Fruit fly (Drosophila melanogaster) ovary, adult (tissue): ENCODE results near the gene Pex1.

Experiments
- CG17801 ChIP-seq: fragments of 200-800 bp; optimal IDR thresholded peaks from 2 replicates; lab custom pipeline; 2019; ENCODE audit warnings: missing biosample characterization, mild to moderate bottlenecking, missing genetic modification characterization, moderate library complexity; ENCODE audit not compliant: partially characterized antibody

Gene Pex1

DNA sequence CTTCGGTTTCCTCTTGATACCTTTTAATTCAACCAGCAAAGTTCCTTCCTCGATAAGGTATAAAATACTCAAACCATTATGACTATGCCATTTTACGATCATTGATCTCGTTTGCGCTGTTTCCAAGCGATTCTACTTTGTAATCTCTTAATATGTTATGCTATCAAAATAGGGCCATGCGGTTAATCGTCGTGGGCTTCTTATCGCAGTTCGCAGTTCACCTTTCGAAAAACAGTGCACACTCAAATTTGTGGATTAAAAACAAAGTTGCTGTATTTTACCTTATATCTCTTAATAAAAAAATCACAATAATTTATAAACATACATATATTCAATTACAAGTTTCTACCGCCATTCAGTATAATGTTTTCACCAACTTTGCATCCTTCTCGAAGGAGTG lies 28.4 kb downstream of the Pex1 start:
- no peak for TF ChIP-seq CG17801 (GFP tag; lab: Kevin White, UChicago)

dm6 chr3L:14101421-14102130 lies 29.9 kb downstream of the Pex1 start:
- no peak for TF ChIP-seq CG17801 (GFP tag; lab: Kevin White, UChicago)

DNA sequence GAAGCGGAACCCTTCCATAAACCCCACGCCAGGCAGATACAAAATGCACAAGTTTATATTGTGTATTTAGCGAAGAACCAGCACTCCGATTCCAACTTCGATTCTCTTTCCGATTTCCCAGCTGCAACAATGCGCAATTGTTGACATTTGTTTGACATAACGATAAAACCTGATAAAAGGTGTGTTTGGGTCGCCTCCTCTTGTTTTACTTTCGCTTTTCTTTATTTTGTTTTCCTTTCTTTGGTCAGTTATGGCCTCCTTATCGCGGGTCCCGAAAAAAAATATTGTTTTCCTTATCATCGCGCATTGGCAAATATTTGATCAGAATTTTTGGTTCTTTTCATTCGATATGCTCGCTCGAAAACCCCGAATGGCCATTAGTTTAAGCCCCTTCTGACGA lies 33.3 kb downstream of the Pex1 start:
- TF ChIP-seq CG17801 (GFP tag; lab: Kevin White, UChicago) = no peak

dm6 chr3L:14108068-14108520 lies 36.4 kb downstream of the Pex1 start, which contains the start of gene Sox21a:
Gene Sox21a, minus strand, starts transcription at chr3L:14108118.
- TF ChIP-seq CG17801 (GFP tag; lab: Kevin White, UChicago) = no peak

DNA sequence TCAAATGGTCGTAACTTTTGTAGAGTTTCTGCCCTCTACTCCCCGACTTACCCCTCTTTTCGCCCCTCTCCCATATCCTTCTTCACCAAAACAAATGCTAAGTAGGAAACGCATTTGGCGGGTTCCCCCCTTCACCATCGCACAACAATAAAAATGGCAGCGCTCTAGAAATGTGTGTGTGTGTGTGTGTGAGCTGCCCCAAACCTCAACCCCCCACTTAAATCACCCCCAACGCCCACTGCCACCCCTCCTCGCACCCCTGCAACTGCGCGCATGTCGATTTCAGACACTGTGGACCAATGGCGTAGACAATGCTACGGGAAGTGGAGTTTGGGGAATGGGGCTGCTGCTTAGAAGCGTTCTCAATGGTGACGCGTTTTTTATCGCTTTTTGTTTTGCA lies 38.1 kb downstream of the Pex1 start:
- TF ChIP-seq CG17801 (GFP tag; lab: Kevin White, UChicago) = no peak

dm6 chr3L:14111411-14111810 lies 39.7 kb downstream of the Pex1 start:
- TF ChIP-seq CG17801 (GFP tag; lab: Kevin White, UChicago) = no peak

DNA sequence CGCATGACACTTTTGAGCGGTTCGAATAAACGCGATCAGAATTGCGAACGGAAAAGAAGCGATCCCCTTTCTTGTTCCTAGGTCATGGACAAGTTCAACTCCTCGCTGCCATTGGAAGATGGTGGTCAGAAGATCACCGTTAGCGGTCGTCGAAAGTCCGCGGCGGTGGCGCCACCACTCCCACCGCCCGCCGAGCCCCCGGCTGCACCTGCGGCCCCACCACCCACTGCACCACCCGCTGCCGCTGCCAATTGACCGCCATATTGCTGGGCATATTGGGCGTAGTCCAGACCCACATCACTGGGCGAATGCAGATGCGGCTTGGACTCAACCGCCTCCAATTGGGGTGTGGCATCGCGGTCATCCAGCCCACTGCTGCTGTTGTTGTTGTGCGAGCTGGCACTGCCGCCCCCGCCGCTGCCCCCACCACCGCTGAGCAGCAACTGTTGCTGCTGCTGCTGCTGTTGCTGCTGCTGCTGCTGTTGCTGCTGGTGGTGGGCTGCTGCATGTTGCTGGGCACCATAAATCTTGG lies 41.3 kb downstream of the Pex1 start:
- no peak for TF ChIP-seq CG17801 (GFP tag; lab: Kevin White, UChicago)

- no peak for TF ChIP-seq CG17801 (GFP tag; lab: Kevin White, UChicago)
These were observed 42.4 kb downstream of the Pex1 start for dm6 chr3L:14114084-14114483.

- no peak for TF ChIP-seq CG17801 (GFP tag; lab: Kevin White, UChicago)
These were observed 47.1 kb downstream of the Pex1 start for dm6 chr3L:14118767-14119166.

DNA sequence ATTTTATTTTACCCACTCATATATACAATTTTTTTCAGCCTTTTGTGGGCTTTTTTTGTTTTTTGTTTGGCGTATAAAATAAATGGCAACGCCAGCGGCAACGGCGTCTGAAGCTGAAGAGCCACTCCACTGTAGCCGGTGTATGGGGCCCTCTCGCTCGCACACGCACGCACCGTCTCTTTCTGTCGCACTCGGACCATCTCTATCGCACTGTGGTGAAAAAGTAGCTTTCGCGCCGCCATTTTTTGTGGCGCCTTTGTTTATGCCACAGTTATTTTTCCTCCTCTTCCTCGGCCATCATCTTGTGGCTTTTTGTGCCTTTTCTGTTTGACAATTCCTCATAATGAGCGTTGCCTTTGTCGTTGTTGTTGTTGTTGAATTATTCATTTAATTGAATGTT lies 50.4 kb downstream of the Pex1 start:
- TF ChIP-seq CG17801 (GFP tag; lab: Kevin White, UChicago) = no peak

- no peak for TF ChIP-seq CG17801 (GFP tag; lab: Kevin White, UChicago)
These were observed 53.9 kb downstream of the Pex1 start for dm6 chr3L:14125616-14126015.
